Fruit fly (Drosophila melanogaster) ovary, adult (tissue): ENCODE results near the gene FASN1.

Experiments used
- CG17801 ChIP-seq: fragments of 200-800 bp; optimal IDR thresholded peaks from 2 replicates; lab custom pipeline; 2019; ENCODE audit warnings: missing biosample characterization, mild to moderate bottlenecking, missing genetic modification characterization, moderate library complexity; ENCODE audit not compliant: partially characterized antibody

FASN1 gene

DNA sequence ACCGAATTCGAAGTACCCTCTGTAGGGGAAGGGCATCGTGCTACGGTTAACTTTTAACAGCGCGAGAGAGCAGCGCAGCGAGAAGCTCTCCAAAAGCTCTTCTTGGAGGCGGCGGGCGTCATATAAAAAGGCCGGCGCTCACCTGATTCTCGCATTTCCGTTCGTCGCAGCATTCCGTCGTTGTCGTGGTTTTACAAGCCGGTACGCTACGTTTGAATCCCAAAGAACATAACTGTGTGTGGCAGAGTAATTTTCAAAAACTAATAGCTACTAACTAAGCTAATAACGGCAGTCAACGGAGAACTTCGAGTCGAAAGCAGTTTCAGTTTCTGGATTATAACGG lies at the start of gene FASN1:
TSS of gene FASN1 (plus strand) at position 151 of the 343 bp plus-strand sequence.
- TF ChIP-seq CG17801 (GFP tag; lab: Kevin White, UChicago): peak; percentile 84

- TF ChIP-seq CG17801 (GFP tag; lab: Kevin White, UChicago): no peak
Observed at dm6 chr2L:3006925-3007426, 49.4 kb upstream of the FASN1 start.

dm6 chr2L:3009438-3009837 lies 47.0 kb upstream of the FASN1 start:
- TF ChIP-seq CG17801 (GFP tag; lab: Kevin White, UChicago): no peak

DNA sequence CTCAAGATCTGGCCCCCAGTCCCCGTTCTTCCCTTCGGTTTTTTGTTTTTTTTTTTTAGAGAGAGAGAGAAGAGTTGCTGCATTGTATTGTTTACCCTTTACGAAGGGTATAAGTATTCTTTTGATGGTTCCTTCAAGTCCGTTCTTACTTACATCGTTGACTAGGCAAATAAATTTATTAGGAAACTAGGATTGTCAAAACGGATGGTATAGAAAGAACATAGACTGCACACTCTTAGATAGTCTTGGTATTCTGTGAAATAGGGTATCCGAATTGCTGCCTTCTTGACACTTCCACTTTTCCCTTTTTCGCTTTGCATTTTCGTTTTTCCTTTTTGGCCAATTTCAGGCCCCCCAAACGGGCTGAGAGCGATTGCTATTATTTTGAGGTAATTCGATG lies 44.9 kb upstream of the FASN1 start:
- TF ChIP-seq CG17801 (GFP tag; lab: Kevin White, UChicago): no peak

dm6 chr2L:3012780-3013179 lies 43.6 kb upstream of the FASN1 start:
- no peak for TF ChIP-seq CG17801 (GFP tag; lab: Kevin White, UChicago)

dm6 chr2L:3018212-3018611 lies 38.2 kb upstream of the FASN1 start, which contains the start of the genes CG17224 and CG17264:
TSS of gene CG17224 (minus strand) at chr2L:3018308.
TSS of gene CG17264 (plus strand) at chr2L:3018508.
- peak; percentile 23 for TF ChIP-seq CG17801 (GFP tag; lab: Kevin White, UChicago)

dm6 chr2L:3022986-3023385 lies 33.4 kb upstream of the FASN1 start, which contains the start of the genes alpha4GT1 and Prp40:
TSS of gene alpha4GT1 (minus strand) at chr2L:3023141.
TSS of gene Prp40 (plus strand) at chr2L:3023226.
- TF ChIP-seq CG17801 (GFP tag; lab: Kevin White, UChicago): peak; percentile 38

dm6 chr2L:3029012-3029411 lies 27.4 kb upstream of the FASN1 start, which contains the start of the genes Sf3b2 and CG17219:
TSS of gene Sf3b2 (minus strand) at chr2L:3029168.
TSS of gene CG17219 (plus strand) at chr2L:3029253.
- TF ChIP-seq CG17801 (GFP tag; lab: Kevin White, UChicago): peak; percentile 15

DNA sequence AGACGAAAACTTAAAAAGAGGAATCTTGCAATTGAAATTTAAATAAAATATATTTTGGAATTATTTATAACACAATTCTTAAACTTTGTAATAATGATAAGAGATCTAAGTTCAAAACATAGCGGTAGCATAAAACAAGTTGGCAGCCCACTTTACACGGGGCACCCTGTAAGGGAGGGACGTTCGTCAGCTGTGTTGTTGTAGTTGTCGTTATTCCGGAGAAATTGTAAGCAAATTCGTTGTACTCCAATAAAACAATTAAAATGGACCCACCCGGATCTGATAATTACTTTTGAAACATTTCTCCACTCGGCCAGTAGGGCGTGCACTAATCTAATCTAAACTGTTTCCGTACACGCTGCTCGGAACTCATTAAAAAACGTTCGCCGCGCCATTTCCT lies 26.0 kb upstream of the FASN1 start, which contains the start of gene GABPI:
TSS of gene GABPI (plus strand) at position 190 of the 400 bp plus-strand sequence.
- peak; percentile 3 for TF ChIP-seq CG17801 (GFP tag; lab: Kevin White, UChicago)

DNA sequence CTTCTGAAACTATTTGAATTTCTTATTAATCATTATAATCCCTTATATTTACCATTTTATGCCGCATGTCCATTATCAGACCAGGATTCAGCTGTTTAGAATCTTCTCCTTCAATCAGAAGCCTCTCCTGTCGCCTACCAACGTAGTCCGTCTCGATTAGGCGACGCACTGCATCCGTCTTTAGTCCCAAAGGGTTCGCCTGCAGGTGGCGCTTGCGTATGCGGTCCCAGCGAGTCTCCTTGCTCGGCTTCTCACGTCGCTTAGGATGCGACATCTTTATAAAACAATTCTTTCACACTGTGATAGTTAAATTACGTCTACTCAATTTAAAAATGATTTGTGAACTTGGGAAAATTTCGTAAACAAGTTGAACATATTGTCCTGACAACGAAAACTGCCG lies 21.4 kb upstream of the FASN1 start, which contains the start of gene CG17258:
TSS of gene CG17258 (minus strand) at position 380 of the 400 bp plus-strand sequence.
- no peak for TF ChIP-seq CG17801 (GFP tag; lab: Kevin White, UChicago)

DNA sequence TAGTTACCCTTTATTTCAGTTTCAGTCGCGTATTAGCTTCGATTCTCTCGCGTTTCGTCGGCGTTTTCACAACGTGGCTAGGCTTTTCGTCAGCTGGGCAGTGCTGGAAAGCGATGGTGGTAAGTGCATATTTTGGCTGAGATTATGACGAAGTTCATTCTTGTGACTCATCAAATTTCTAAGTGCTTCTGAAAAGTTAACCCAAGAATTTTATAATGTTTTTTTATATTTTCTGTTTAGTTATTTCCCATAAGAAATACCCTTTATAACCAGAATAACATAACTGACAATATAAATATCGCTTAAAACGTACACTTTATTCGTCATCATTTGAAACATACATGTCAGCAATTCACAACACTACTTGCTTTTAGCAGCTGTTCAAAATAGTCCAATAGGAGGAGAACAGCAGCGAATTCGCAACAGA lies 19.2 kb upstream of the FASN1 start, which contains the start of the genes CG17260 and SerRS:
TSS of gene CG17260 (plus strand) at position 78 of the 427 bp plus-strand sequence.
TSS of gene SerRS (minus strand) at position 251 of the 427 bp plus-strand sequence.
- TF ChIP-seq CG17801 (GFP tag; lab: Kevin White, UChicago): peak; percentile 92

dm6 chr2L:3039774-3040173 lies 16.6 kb upstream of the FASN1 start, which contains the start of the genes cnir and CG17221:
TSS of gene cnir (minus strand) at chr2L:3039812.
TSS of gene CG17221 (plus strand) at chr2L:3039976.
- TF ChIP-seq CG17801 (GFP tag; lab: Kevin White, UChicago): peak; percentile 71

dm6 chr2L:3041918-3042615 lies 14.3 kb upstream of the FASN1 start, which contains the start of gene CG17261:
TSS of gene CG17261 (plus strand) at chr2L:3042551.
- peak; percentile 17 for TF ChIP-seq CG17801 (GFP tag; lab: Kevin White, UChicago)

DNA sequence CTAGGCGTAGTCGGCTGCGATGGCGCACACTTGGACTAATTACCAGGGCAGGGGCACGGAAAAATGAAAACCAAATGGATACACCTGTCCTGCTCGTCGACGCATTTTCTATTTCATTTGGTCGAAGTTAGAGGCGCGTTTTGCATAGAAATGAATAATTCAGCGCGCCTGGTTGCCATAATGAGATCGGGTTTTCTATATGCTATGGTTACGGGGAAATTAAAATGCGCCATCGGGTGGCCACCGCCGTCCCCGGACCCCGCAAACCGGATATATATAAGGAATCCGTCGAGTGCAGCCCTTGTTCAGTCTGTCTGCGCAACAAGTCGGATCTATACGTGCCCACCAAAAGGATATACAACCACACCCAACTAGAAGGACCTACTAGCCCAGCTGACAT lies 12.8 kb upstream of the FASN1 start, which contains the start of gene FASN2:
TSS of gene FASN2 (plus strand) at position 301 of the 400 bp plus-strand sequence.
- TF ChIP-seq CG17801 (GFP tag; lab: Kevin White, UChicago): no peak
